Worm (Caenorhabditis elegans): ENCODE measurements around the gene mut-15.
A peak's percentile ranks its signal among the peaks of the same experiment; 100 is the strongest.

Gene mut-15

ce11 chrV:15016795-15017429 is 14.6 kb downstream of the mut-15 start (continued):
- peak; percentile 1 for TF ChIP-seq mxl-3 (GFP tag; optimal IDR thresholded peaks at IDR 0.05)

DNA sequence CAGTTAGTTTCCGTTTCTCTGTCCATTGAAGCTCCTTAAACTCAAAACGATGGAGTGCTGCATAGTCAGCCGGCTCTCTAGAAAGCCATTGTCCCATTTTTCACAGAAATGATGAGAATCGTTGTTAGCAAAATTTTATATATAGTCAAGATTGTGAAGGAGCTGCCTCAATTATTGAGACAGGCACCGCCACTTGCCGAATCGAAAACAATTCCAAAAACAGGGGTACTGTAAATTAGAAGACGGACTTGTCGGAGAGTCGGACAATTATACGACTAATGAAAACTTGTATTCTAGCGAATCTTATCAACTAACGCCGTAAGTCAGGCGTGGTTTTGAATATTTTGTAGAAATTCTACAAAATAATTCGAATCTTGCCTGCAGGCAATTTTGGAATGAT is 17.9 kb downstream of the mut-15 start, which contains the start of gene F14H8.2:
TSS of gene F14H8.2 (minus strand) at position 101 of the 400 bp plus-strand sequence.
- TF ChIP-seq nhr-48 (tag; optimal IDR thresholded peaks at IDR 0.05), result no peak
- no peak for TF ChIP-seq snpc-1.2 (GFP tag; IDR thresholded peaks at IDR 0.05)
- no peak for TF ChIP-seq pqm-1 (tag; optimal IDR thresholded peaks at IDR 0.05)
- TF ChIP-seq sdz-12 (GFP tag; optimal IDR thresholded peaks at IDR 0.05), result no peak
- no peak for TF ChIP-seq php-3 (GFP tag; IDR thresholded peaks at IDR 0.05)
- TF ChIP-seq skn-1 (tag; optimal IDR thresholded peaks at IDR 0.05), result no peak
- no peak for TF ChIP-seq lir-3 (tag; optimal IDR thresholded peaks at IDR 0.05)
- no peak for TF ChIP-seq lsy-2 (tag; optimal IDR thresholded peaks at IDR 0.05)
- TF ChIP-seq daf-16 (GFP tag; optimal IDR thresholded peaks at IDR 0.05), result no peak
- TF ChIP-seq daf-16 (tag; optimal IDR thresholded peaks at IDR 0.05), result no peak
- no peak for TF ChIP-seq ZK546.5 (tag; optimal IDR thresholded peaks at IDR 0.05)
- TF ChIP-seq lin-13 (GFP tag; optimal IDR thresholded peaks at IDR 0.05), result no peak
- no peak for TF ChIP-seq saeg-2 (GFP tag; IDR thresholded peaks at IDR 0.05)
- no peak for TF ChIP-seq nhr-111 (GFP tag; optimal IDR thresholded peaks at IDR 0.05)
- TF ChIP-seq arid-1 (GFP tag; conservative IDR thresholded peaks at IDR 0.05), result no peak
- no peak for TF ChIP-seq madf-9 (GFP tag; conservative IDR thresholded peaks at IDR 0.05)
- TF ChIP-seq nhr-76 (tag; optimal IDR thresholded peaks at IDR 0.05), result no peak
- no peak for TF ChIP-seq F44E2.7 (GFP tag; IDR thresholded peaks at IDR 0.05)
- TF ChIP-seq daf-12 (tag; optimal IDR thresholded peaks at IDR 0.05), result no peak
- no peak for TF ChIP-seq mdt-29 (GFP tag; IDR thresholded peaks at IDR 0.05)
- TF ChIP-seq lin-39 (tag; optimal IDR thresholded peaks at IDR 0.05), result no peak

DNA sequence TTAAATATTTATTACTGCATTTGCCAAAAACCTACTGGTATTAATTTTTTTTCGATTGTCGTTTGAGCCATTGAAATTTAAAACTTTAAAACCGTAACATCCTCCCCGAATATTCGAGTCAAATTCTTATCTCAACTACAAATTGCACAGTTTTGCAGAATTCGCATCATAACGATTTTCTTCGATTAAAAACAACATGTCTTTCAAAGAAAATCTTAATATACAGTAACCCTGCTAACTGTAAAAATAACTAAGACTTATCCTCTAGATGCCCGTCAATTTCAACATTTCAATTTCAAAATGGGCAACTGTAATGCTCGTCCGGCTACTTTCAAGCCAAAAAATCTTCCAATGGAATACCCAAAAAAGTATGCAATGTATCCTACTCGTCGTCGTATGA is 18.4 kb downstream of the mut-15 start, which contains the start of gene F14H8.5:
TSS of gene F14H8.5 (plus strand) at position 301 of the 400 bp plus-strand sequence.
- no peak for TF ChIP-seq egl-43 (GFP tag; IDR thresholded peaks at IDR 0.05)
- no peak for TF ChIP-seq lin-29 (GFP tag; IDR thresholded peaks at IDR 0.05)
- TF ChIP-seq daf-16 (GFP tag; optimal IDR thresholded peaks at IDR 0.05), result no peak
- no peak for TF ChIP-seq daf-16 (tag; optimal IDR thresholded peaks at IDR 0.05)
- no peak for TF ChIP-seq T26A8.4 (GFP tag; IDR thresholded peaks at IDR 0.05)
- TF ChIP-seq ZK546.5 (tag; optimal IDR thresholded peaks at IDR 0.05), result no peak
- no peak for TF ChIP-seq duxl-1 (tag; optimal IDR thresholded peaks at IDR 0.05; ENCODE audit: poor library complexity)
- no peak for TF ChIP-seq nhr-77 (tag; optimal IDR thresholded peaks at IDR 0.05)
- no peak for TF ChIP-seq mep-1 (tag; optimal IDR thresholded peaks at IDR 0.05)
- no peak for TF ChIP-seq zfp-2 (tag; optimal IDR thresholded peaks at IDR 0.05)
- no peak for TF ChIP-seq ces-1 (GFP tag; optimal IDR thresholded peaks at IDR 0.05)
- no peak for TF ChIP-seq skn-1 (tag; optimal IDR thresholded peaks at IDR 0.05)
- no peak for TF ChIP-seq Y48G9A.11 (GFP tag; IDR thresholded peaks at IDR 0.05)

ce11 chrV:15023544-15023943 is 21.2 kb downstream of the mut-15 start, which contains the start of gene F14H8.4:
TSS of gene F14H8.4 (plus strand) at chrV:15023844.
- no peak for TF ChIP-seq dmd-8 (GFP tag; IDR thresholded peaks at IDR 0.05)
- no peak for TF ChIP-seq nhr-41 (GFP tag; IDR thresholded peaks at IDR 0.05)

- TF ChIP-seq lin-38 (GFP tag; IDR thresholded peaks at IDR 0.05) (peak; percentile 60), egl-43 (GFP tag; IDR thresholded peaks at IDR 0.05) (0 out of 2 replicates have a peak, but pooled peaks have one; percentile 39), duxl-1 (tag; optimal IDR thresholded peaks at IDR 0.05; ENCODE audit: poor library complexity) (peak; percentile 9), Y48G9A.11 (GFP tag; IDR thresholded peaks at IDR 0.05) (peak; percentile 49; the same call in 1 of the 2 replicates), nhr-6 (tag; optimal IDR thresholded peaks at IDR 0.05) (peak; percentile 41), arid-1 (GFP tag; conservative IDR thresholded peaks at IDR 0.05) (peak; percentile 31; the same call in 1 of the 2 replicates), unc-130 (GFP tag; optimal IDR thresholded peaks at IDR 0.05) (peak; percentile 36), F49E8.2 (tag; optimal IDR thresholded peaks at IDR 0.05; ENCODE audit: borderline replicate concordance) (peak; percentile 80), T26A8.4 (GFP tag; IDR thresholded peaks at IDR 0.05) (peak; percentile 63; the same call in 1 of the 2 replicates), snpc-4 (tag; optimal IDR thresholded peaks at IDR 0.05) (peak; percentile 77), daf-12 (tag; optimal IDR thresholded peaks at IDR 0.05) (no peak), snpc-1.2 (GFP tag; IDR thresholded peaks at IDR 0.05) (peak; percentile 77), nhr-48 (tag; optimal IDR thresholded peaks at IDR 0.05) (no peak), daf-16 (GFP tag; optimal IDR thresholded peaks at IDR 0.05) (no peak), daf-16 (tag; optimal IDR thresholded peaks at IDR 0.05) (no peak)
Observed at ce11 chrV:15028896-15029519, 26.7 kb downstream of the mut-15 start, which contains the start of gene F14H8.8. TSS of gene F14H8.8 (plus strand) at chrV:15029469.

Data from whole organism, L4 larva.